Fruit fly (Drosophila melanogaster) whole organism, adult: Measurements from ENCODE around the gene CG31229.

ENCODE experiments used
- CG5204 ChIP-seq: fragments of 200-800 bp; sonication (Bioruptor generic); optimal IDR thresholded peaks from 2 replicates; lab custom pipeline; 2016; ENCODE audit warnings: missing biosample characterization, missing genetic modification characterization
- CG7045 ChIP-seq: fragments of 200-800 bp; sonication (Bioruptor generic); optimal IDR thresholded peaks from 2 replicates; lab custom pipeline; 2017; ENCODE audit warnings: missing biosample characterization, mild to moderate bottlenecking, missing genetic modification characterization
- Clk ChIP-seq: fragments of 200-800 bp; sonication (Bioruptor generic); optimal IDR thresholded peaks from 2 replicates; lab custom pipeline; 2017; ENCODE audit warnings: missing biosample characterization, missing genetic modification characterization
- cic ChIP-seq: fragments of 200-800 bp; sonication (Bioruptor generic); optimal IDR thresholded peaks from 2 replicates; lab custom pipeline; 2017; ENCODE audit warnings: missing biosample characterization, mild to moderate bottlenecking, missing genetic modification characterization, moderate library complexity
- cnc ChIP-seq, 2 experiments: fragments of >200 bp; optimal IDR thresholded peaks; 2 replicates each; lab custom pipeline; 2017
- kay ChIP-seq: fragments of 200-800 bp; sonication (Bioruptor generic); peaks from one replicate; lab custom pipeline; 2016; ENCODE audit warnings: missing biosample characterization, missing genetic modification characterization, borderline replicate concordance
- pad ChIP-seq: fragments of 200-800 bp; sonication (Bioruptor generic); optimal IDR thresholded peaks from 3 replicates; lab custom pipeline; 2017; ENCODE audit warnings: missing biosample characterization, missing genetic modification characterization, mild to moderate bottlenecking, moderate library complexity, missing genetic modification reagents
- tj ChIP-seq: fragments of 200-800 bp; sonication (Bioruptor generic); optimal IDR thresholded peaks from 3 replicates; lab custom pipeline; 2017; ENCODE audit warnings: missing biosample characterization, mild to moderate bottlenecking, missing genetic modification characterization, moderate library complexity

DNA sequence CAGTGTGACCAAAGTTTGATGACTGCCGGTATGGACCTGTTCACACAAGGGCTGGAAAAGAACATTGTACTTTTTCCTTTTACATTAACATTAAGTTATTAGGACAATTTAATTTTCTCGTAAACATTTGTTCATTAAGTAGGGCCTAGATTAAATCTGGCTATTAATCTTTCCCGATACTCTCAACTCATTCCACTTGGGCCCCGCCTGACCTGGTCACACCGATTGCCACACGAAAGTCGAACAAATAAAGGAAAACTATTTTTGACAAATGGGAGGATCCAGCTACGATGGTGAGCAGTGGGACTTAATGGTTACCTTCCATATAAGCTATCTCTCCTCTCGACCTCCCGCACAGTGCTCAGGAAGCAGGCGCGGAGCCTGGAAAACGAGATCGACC lies 4.1 kb upstream of the CG31229 start, which contains the start of the genes Cpsf73 and Gos28:
- no peak for TF ChIP-seq pad (GFP tag; lab: Kevin White, UChicago)
- no peak for TF ChIP-seq CG5204 (GFP tag; lab: Kevin White, UChicago)
- no peak for TF ChIP-seq CG7045
- no peak for TF ChIP-seq kay (GFP tag; lab: Kevin White, UChicago)
- TF ChIP-seq tj (GFP tag; lab: Kevin White, UChicago) = no peak
- no peak for TF ChIP-seq cic (GFP tag; lab: Kevin White, UChicago)
- no peak for TF ChIP-seq Clk
- TF ChIP-seq cnc (optimal IDR thresholded peaks at IDR 0.05; lab: Kevin White, UChicago) = no peak
